Worm (Caenorhabditis elegans) whole organism, mixed stage, embryonic: ENCODE results near the gene dyn-1.

Source experiments
- M03D4.4 ChIP-seq: sonication (generic microtip); optimal IDR thresholded peaks from 2 replicates; lab custom pipeline; 2017; ENCODE audit warnings: mild to moderate bottlenecking, missing genetic modification characterization, missing compliant biosample characterization
- bed-3 ChIP-seq: fragments of 200-800 bp; sonication (Bioruptor generic); optimal IDR thresholded peaks from 3 replicates; lab custom pipeline; 2018; ENCODE audit warnings: mild to moderate bottlenecking, missing genetic modification characterization, moderate library complexity, missing compliant biosample characterization
- blmp-1 ChIP-seq: fragments of 150-350 bp; optimal IDR thresholded peaks from 2 replicates; lab custom pipeline; 2014; ENCODE audit warnings: missing biosample characterization, missing genetic modification characterization
- ceh-39 ChIP-seq: fragments of 150-350 bp; optimal IDR thresholded peaks from 2 replicates; lab custom pipeline; 2014; ENCODE audit warnings: missing biosample characterization, missing genetic modification characterization
- ceh-43 ChIP-seq: fragments of 200-800 bp; sonication (Bioruptor generic); optimal IDR thresholded peaks from 2 replicates; lab custom pipeline; 2018; ENCODE audit warnings: mild to moderate bottlenecking, missing genetic modification characterization, moderate library complexity, missing compliant biosample characterization
- ceh-83 ChIP-seq: fragments of 200-800 bp; sonication (Bioruptor generic); optimal IDR thresholded peaks from 2 replicates; lab custom pipeline; 2018; ENCODE audit warnings: mild to moderate bottlenecking, missing genetic modification characterization, missing compliant biosample characterization
- ces-1 ChIP-seq: fragments of 150-350 bp; optimal IDR thresholded peaks from 2 replicates; lab custom pipeline; 2014; ENCODE audit warnings: missing biosample characterization, missing genetic modification reagents, missing genetic modification characterization
- drap-1 ChIP-seq: fragments of 200-800 bp; sonication (Bioruptor generic); optimal IDR thresholded peaks from 3 replicates; lab custom pipeline; 2018; ENCODE audit warnings: mild to moderate bottlenecking, missing genetic modification characterization, missing compliant biosample characterization
- elt-3 ChIP-seq: fragments of 150-350 bp; optimal IDR thresholded peaks from 2 replicates; lab custom pipeline; 2014; ENCODE audit warnings: missing biosample characterization, missing genetic modification characterization
- flh-1 ChIP-seq: fragments of 200-800 bp; sonication (Bioruptor generic); optimal IDR thresholded peaks from 2 replicates; lab custom pipeline; 2018; ENCODE audit warnings: mild to moderate bottlenecking, missing genetic modification characterization, moderate library complexity, missing compliant biosample characterization
- ham-2 ChIP-seq: fragments of 200-800 bp; sonication (Bioruptor generic); optimal IDR thresholded peaks from 2 replicates; lab custom pipeline; 2018; ENCODE audit warnings: mild to moderate bottlenecking, missing genetic modification characterization, missing compliant biosample characterization
- hlh-1 ChIP-seq: fragments of 150-350 bp; optimal IDR thresholded peaks from 2 replicates; lab custom pipeline; 2014; ENCODE audit warnings: missing biosample characterization, missing genetic modification reagents, missing genetic modification characterization
- lin-13 ChIP-seq: fragments of 150-350 bp; optimal IDR thresholded peaks from 2 replicates; lab custom pipeline; 2014; ENCODE audit warnings: missing biosample characterization, missing genetic modification characterization
- lin-32 ChIP-seq: fragments of 200-800 bp; sonication (Bioruptor generic); optimal IDR thresholded peaks from 2 replicates; lab custom pipeline; 2018; ENCODE audit warnings: mild to moderate bottlenecking, missing genetic modification characterization, missing compliant biosample characterization
- lsy-2 ChIP-seq: fragments of 150-350 bp; optimal IDR thresholded peaks from 2 replicates; lab custom pipeline; 2014; ENCODE audit warnings: missing biosample characterization, missing genetic modification characterization
- mab-5 ChIP-seq: fragments of 150-350 bp; optimal IDR thresholded peaks from 2 replicates; lab custom pipeline; 2014; ENCODE audit warnings: missing biosample characterization, missing genetic modification characterization
- mep-1 ChIP-seq: fragments of 150-350 bp; optimal IDR thresholded peaks from 2 replicates; lab custom pipeline; 2017; ENCODE audit warnings: missing biosample characterization, missing genetic modification reagents, missing genetic modification characterization, inconsistent platforms
- mls-2 ChIP-seq: sonication (generic microtip); optimal IDR thresholded peaks from 2 replicates; lab custom pipeline; 2016; ENCODE audit warnings: mild to moderate bottlenecking, missing genetic modification characterization, moderate library complexity, missing compliant biosample characterization
- nhr-12 ChIP-seq: fragments of 150-350 bp; optimal IDR thresholded peaks from 2 replicates; lab custom pipeline; 2014; ENCODE audit warnings: missing biosample characterization, missing genetic modification characterization
- nhr-28 ChIP-seq: fragments of 150-350 bp; optimal IDR thresholded peaks from 2 replicates; lab custom pipeline; 2014; ENCODE audit warnings: missing biosample characterization, missing genetic modification characterization
- nhr-76 ChIP-seq: sonication (generic microtip); optimal IDR thresholded peaks from 2 replicates; lab custom pipeline; 2017; ENCODE audit warnings: missing biosample characterization, missing genetic modification characterization
- pha-4 ChIP-seq: fragments of 150-350 bp; optimal IDR thresholded peaks from 2 replicates; lab custom pipeline; 2018; ENCODE audit warnings: missing biosample characterization, missing genetic modification reagents, missing genetic modification characterization
- sem-2 ChIP-seq: fragments of 200-800 bp; sonication (Bioruptor generic); optimal IDR thresholded peaks from 2 replicates; lab custom pipeline; 2018; ENCODE audit warnings: mild to moderate bottlenecking, missing genetic modification characterization, missing compliant biosample characterization
- snpc-4 ChIP-seq: fragments of 150-350 bp; optimal IDR thresholded peaks from 2 replicates; lab custom pipeline; 2014; ENCODE audit warnings: missing biosample characterization, missing genetic modification characterization
- sptf-1 ChIP-seq: sonication (generic microtip); optimal IDR thresholded peaks from 2 replicates; lab custom pipeline; 2017; ENCODE audit warnings: mild to moderate bottlenecking, missing genetic modification characterization, moderate library complexity, missing compliant biosample characterization
- tbx-8 ChIP-seq: fragments of 200-800 bp; sonication (Bioruptor generic); optimal IDR thresholded peaks from 2 replicates; lab custom pipeline; 2018; ENCODE audit warnings: mild to moderate bottlenecking, missing genetic modification characterization, moderate library complexity, missing compliant biosample characterization
- unc-120 ChIP-seq: sonication (generic microtip); optimal IDR thresholded peaks from 2 replicates; lab custom pipeline; 2017; ENCODE audit warnings: missing genetic modification characterization, missing compliant biosample characterization; ENCODE audit not compliant: poor library complexity, severe bottlenecking
- unc-39 ChIP-seq: fragments of 150-350 bp; optimal IDR thresholded peaks from 2 replicates; lab custom pipeline; 2014; ENCODE audit warnings: missing biosample characterization, missing genetic modification characterization
- unc-62 ChIP-seq: fragments of 150-350 bp; optimal IDR thresholded peaks from 2 replicates; lab custom pipeline; 2014; ENCODE audit warnings: missing biosample characterization, missing genetic modification reagents, missing genetic modification characterization
- zip-8 ChIP-seq: fragments of 150-350 bp; optimal IDR thresholded peaks from 2 replicates; lab custom pipeline; 2014; ENCODE audit warnings: missing biosample characterization, missing genetic modification characterization
- ztf-11 ChIP-seq: fragments of 150-350 bp; optimal IDR thresholded peaks from 2 replicates; lab custom pipeline; 2014; ENCODE audit warnings: missing biosample characterization, missing genetic modification characterization

Gene dyn-1

DNA sequence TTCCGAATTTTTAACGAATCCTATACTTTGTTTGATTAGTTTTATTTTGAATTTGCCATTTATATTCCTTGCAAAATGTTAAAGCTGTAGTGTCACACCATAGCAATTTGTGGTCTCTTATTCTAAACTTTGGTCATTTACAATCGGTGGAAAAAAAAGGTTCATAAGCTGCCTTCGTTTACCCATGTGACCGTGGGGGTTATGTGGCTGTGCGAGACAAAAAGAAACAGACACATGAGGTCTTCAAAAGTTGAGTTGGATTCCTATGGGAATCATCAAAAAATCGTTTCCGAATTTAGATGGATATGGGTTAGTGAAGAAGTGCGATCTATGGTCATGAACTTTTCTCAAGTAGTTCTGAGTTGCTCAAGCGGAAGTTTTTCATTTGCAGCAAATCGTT lies 4.4 kb upstream of the dyn-1 start:
- TF ChIP-seq mep-1 (tag; lab: Kevin White, UChicago) (no peak), nhr-76 (no peak), ham-2 (GFP tag; lab: Kevin White, UChicago) (no peak), ceh-39 (tag; lab: Kevin White, UChicago) (no peak), sem-2 (GFP tag; lab: Kevin White, UChicago) (no peak), blmp-1 (no peak), lin-13 (no peak), ces-1 (GFP tag; lab: Kevin White, UChicago) (no peak), sptf-1 (tag; lab: Kevin White, UChicago) (no peak), ztf-11 (no peak), mls-2 (no peak), zip-8 (no peak), lin-32 (GFP tag; lab: Kevin White, UChicago) (no peak)
- TF ChIP-seq, all 35 proteins: peak for 0

DNA sequence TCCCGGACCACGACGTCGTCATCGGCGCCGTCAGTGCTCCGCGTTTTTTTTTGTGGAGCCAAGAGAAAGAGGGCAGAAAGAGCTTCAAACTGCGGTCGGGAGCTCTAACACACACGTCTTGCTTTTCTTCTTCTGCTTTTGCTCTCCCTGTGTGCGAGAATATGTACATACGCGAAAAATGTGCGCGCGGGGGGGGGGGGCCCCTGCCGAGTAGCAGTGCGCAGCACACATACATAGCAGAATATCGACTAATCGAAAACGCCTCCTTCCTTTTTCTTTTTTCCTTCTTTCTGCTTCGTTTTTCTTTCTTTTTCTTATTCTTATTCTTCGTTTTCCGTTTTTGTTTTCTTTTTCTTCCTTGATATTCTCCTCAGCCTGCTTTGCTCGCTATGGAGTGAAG lies 2.0 kb upstream of the dyn-1 start:
- no peak for TF ChIP-seq elt-3 (tag; lab: Kevin White, UChicago)
- no peak for TF ChIP-seq nhr-76
- TF ChIP-seq sptf-1 (tag; lab: Kevin White, UChicago) = peak; percentile 39
- no peak for TF ChIP-seq mep-1 (tag; lab: Kevin White, UChicago)
- peak; percentile 48 for TF ChIP-seq mls-2
- TF ChIP-seq nhr-12 (tag; lab: Kevin White, UChicago) = no peak
- no peak for TF ChIP-seq blmp-1
- TF ChIP-seq unc-62 (GFP tag; lab: Kevin White, UChicago) = no peak
- TF ChIP-seq ces-1 (GFP tag; lab: Kevin White, UChicago) = peak; percentile 20
- TF ChIP-seq mab-5 (tag; lab: Kevin White, UChicago) = no peak
- no peak for TF ChIP-seq sem-2 (GFP tag; lab: Kevin White, UChicago)

DNA sequence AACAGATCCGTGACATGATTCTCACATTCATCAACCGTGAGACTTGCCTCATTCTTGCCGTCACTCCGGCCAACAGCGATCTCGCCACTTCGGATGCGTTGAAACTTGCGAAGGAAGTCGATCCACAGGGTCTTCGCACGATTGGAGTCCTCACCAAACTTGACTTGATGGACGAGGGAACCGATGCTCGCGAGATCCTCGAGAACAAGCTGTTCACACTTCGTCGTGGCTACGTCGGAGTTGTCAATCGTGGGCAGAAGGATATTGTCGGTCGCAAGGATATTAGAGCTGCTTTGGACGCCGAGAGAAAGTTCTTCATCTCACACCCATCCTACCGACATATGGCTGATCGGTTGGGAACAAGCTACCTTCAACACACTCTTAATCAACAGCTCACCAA lies 943 bp downstream of the dyn-1 start:
- TF ChIP-seq ham-2 (GFP tag; lab: Kevin White, UChicago) (no peak), ztf-11 (no peak), unc-62 (GFP tag; lab: Kevin White, UChicago) (no peak), M03D4.4 (tag; lab: Kevin White, UChicago) (no peak), nhr-28 (tag; lab: Kevin White, UChicago) (no peak)

DNA sequence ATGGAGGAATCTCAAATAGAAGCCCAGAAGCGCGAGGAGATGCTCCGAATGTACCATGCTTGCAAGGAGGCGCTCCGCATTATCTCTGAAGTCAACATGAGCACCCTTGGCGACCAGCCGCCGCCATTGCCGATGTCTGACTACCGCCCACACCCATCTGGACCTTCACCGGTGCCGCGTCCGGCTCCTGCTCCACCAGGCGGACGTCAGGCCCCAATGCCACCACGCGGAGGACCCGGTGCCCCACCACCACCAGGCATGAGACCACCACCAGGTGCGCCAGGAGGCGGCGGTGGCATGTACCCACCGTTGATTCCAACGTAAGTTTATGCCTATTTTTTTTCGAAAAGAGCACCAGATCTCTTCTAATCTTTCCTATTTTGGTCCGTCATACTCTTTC lies 3.3 kb downstream of the dyn-1 start:
- TF ChIP-seq ces-1 (GFP tag; lab: Kevin White, UChicago) = no peak
- peak; percentile 10 for TF ChIP-seq ceh-83 (GFP tag; lab: Kevin White, UChicago)

DNA sequence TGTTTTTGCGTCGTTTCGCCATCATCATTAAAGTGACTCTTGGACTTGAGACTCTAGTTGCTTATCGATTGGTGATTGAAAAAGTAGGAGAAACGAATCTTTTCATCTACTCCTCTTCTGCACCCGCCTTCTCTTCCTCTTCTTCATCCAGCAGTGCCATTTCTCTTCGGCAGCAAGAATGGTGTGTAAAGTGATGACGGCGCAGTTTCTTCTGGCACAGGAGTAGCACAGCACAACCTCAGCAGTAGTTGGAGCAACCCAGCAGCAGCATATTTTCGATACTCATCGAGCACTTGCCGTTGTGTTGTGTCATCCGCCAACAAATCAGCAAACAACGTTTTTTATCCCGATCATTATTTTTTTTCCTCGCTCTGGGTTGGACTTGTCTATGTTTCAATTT lies 6.8 kb downstream of the dyn-1 start:
- peak; percentile 66 for TF ChIP-seq unc-120
- no peak for TF ChIP-seq mab-5 (tag; lab: Kevin White, UChicago)
- peak; percentile 5 for TF ChIP-seq mep-1 (tag; lab: Kevin White, UChicago)
- TF ChIP-seq unc-39 (tag; lab: Kevin White, UChicago) = no peak
- no peak for TF ChIP-seq drap-1 (GFP tag; lab: Kevin White, UChicago)
- TF ChIP-seq hlh-1 = peak; percentile 61

DNA sequence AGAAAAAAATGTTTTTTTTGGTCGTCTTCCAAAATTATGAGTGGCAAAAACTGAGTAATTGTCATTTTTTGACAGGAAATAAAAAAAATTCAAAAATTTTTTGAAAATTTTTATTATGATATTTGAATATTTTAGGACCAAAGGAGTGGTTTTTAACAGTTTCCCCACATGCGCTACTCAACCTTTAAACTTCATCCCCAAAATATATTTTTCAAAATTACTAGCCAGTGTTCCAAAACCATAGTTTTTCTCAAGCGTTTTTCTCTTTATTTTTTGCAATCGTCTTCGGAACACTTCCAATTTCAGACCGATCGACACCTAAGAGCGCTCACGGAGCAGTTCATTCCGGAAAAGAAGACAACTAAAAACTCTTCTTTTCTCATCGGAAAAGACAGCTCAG lies 8.3 kb downstream of the dyn-1 start, which contains the start of gene K09A9.6:
K09A9.6 (plus strand) TSS at position 301 of the 400 bp plus-strand sequence.
- TF ChIP-seq ceh-83 (GFP tag; lab: Kevin White, UChicago) (no peak), pha-4 (no peak), ceh-43 (no peak), unc-39 (tag; lab: Kevin White, UChicago) (no peak), bed-3 (GFP tag; lab: Kevin White, UChicago) (no peak), elt-3 (tag; lab: Kevin White, UChicago) (no peak), flh-1 (no peak), nhr-12 (tag; lab: Kevin White, UChicago) (no peak), tbx-8 (no peak), mep-1 (tag; lab: Kevin White, UChicago) (no peak), mls-2 (no peak), lin-32 (GFP tag; lab: Kevin White, UChicago) (no peak), unc-62 (GFP tag; lab: Kevin White, UChicago) (no peak), ces-1 (GFP tag; lab: Kevin White, UChicago) (no peak), ceh-39 (tag; lab: Kevin White, UChicago) (no peak), zip-8 (no peak), ham-2 (GFP tag; lab: Kevin White, UChicago) (no peak), lsy-2 (tag; lab: Kevin White, UChicago) (no peak), mab-5 (tag; lab: Kevin White, UChicago) (no peak), snpc-4 (tag; lab: Kevin White, UChicago) (no peak)
- TF ChIP-seq, all 35 proteins: peak for 0
